Fruit fly (Drosophila melanogaster) whole organism, prepupa: ENCODE results near the gene CG5541.
A peak's percentile ranks its signal among the peaks of the same experiment; 100 is the strongest.

Source experiments
- Blimp-1 ChIP-seq: fragments of 200-800 bp; sonication (Bioruptor generic); optimal IDR thresholded peaks from 3 replicates; lab custom pipeline; 2017; ENCODE audit warnings: missing biosample characterization, missing genetic modification characterization, mild to moderate bottlenecking, moderate library complexity, missing genetic modification reagents
- CG10631 ChIP-seq: fragments of 200-800 bp; sonication (Bioruptor generic); optimal IDR thresholded peaks from 2 replicates; lab custom pipeline; 2016; ENCODE audit warnings: missing biosample characterization, missing genetic modification characterization
- CG11294 ChIP-seq: fragments of 200-800 bp; sonication (Bioruptor generic); IDR thresholded peaks from 2 replicates; pipeline ENCODE4 v1.3.6; 2022; ENCODE audit warnings: missing biosample characterization, missing genetic modification characterization
- CG11762 ChIP-seq: fragments of 200-800 bp; sonication (Bioruptor generic); optimal IDR thresholded peaks from 3 replicates; lab custom pipeline; 2016; ENCODE audit warnings: missing biosample characterization, missing genetic modification characterization; ENCODE audit not compliant: insufficient read depth
- CG11902 ChIP-seq: fragments of 200-800 bp; sonication (Bioruptor generic); optimal IDR thresholded peaks from 3 replicates; lab custom pipeline; 2016; ENCODE audit warnings: missing biosample characterization, missing genetic modification characterization
- CG15336 ChIP-seq: fragments of 200-800 bp; sonication (Bioruptor generic); IDR thresholded peaks from 2 replicates; pipeline ENCODE4 v1.3.6; 2022; ENCODE audit warnings: missing biosample characterization, missing genetic modification characterization
- CG1621 ChIP-seq: fragments of 200-800 bp; sonication (Bioruptor generic); optimal IDR thresholded peaks from 3 replicates; lab custom pipeline; 2018; ENCODE audit warnings: missing biosample characterization, mild to moderate bottlenecking, missing genetic modification characterization
- CG3032 ChIP-seq: fragments of 200-800 bp; optimal IDR thresholded peaks from 2 replicates; lab custom pipeline; 2019; ENCODE audit warnings: missing biosample characterization, mild to moderate bottlenecking, missing genetic modification characterization, moderate library complexity
- CG32006 ChIP-seq: fragments of 200-800 bp; sonication (Bioruptor generic); optimal IDR thresholded peaks from 3 replicates; lab custom pipeline; 2017; ENCODE audit warnings: missing biosample characterization, mild to moderate bottlenecking, missing genetic modification characterization
- CG34406 ChIP-seq: fragments of 200-800 bp; sonication (Bioruptor generic); optimal IDR thresholded peaks from 3 replicates; lab custom pipeline; 2016; ENCODE audit warnings: missing biosample characterization, missing genetic modification characterization
- CG3919 ChIP-seq: fragments of 200-800 bp; sonication (Bioruptor generic); optimal IDR thresholded peaks from 3 replicates; lab custom pipeline; 2016; ENCODE audit warnings: missing biosample characterization, missing genetic modification characterization
- CG4318 ChIP-seq: fragments of 200-800 bp; sonication (Bioruptor generic); optimal IDR thresholded peaks from 3 replicates; lab custom pipeline; 2017; ENCODE audit warnings: missing biosample characterization, mild to moderate bottlenecking, missing genetic modification characterization
- CG6163 ChIP-seq: fragments of 200-800 bp; sonication (Bioruptor generic); IDR thresholded peaks from 3 replicates; pipeline ENCODE4 v1.3.6; 2022; ENCODE audit warnings: missing biosample characterization, missing genetic modification characterization
- CG6276 ChIP-seq: fragments of 200-800 bp; sonication (Bioruptor generic); optimal IDR thresholded peaks from 2 replicates; lab custom pipeline; 2017; ENCODE audit warnings: missing biosample characterization, mild to moderate bottlenecking, missing genetic modification characterization
- CG6792 ChIP-seq: fragments of 200-800 bp; sonication (Bioruptor generic); optimal IDR thresholded peaks from 3 replicates; lab custom pipeline; 2016; ENCODE audit warnings: missing biosample characterization, missing genetic modification characterization
- CG6808 ChIP-seq: fragments of 200-800 bp; sonication (Bioruptor generic); optimal IDR thresholded peaks from 3 replicates; lab custom pipeline; 2017; ENCODE audit warnings: missing biosample characterization, missing genetic modification characterization, mild to moderate bottlenecking, moderate library complexity, missing genetic modification reagents
- CG6854 ChIP-seq: fragments of 200-800 bp; sonication (Bioruptor generic); optimal IDR thresholded peaks from 2 replicates; lab custom pipeline; 2017; ENCODE audit warnings: missing biosample characterization, mild to moderate bottlenecking, missing genetic modification characterization
- CG7368 ChIP-seq: fragments of 200-800 bp; sonication (Bioruptor generic); optimal IDR thresholded peaks from 3 replicates; lab custom pipeline; 2016; ENCODE audit warnings: missing biosample characterization, missing genetic modification characterization
- CG8119 ChIP-seq: fragments of 200-800 bp; sonication (Bioruptor generic); IDR thresholded peaks from 3 replicates; pipeline ENCODE4 v1.3.6; 2022; ENCODE audit warnings: missing biosample characterization, missing genetic modification characterization
- CG8319 ChIP-seq: fragments of 200-800 bp; sonication (Bioruptor generic); optimal IDR thresholded peaks from 3 replicates; lab custom pipeline; 2016; ENCODE audit warnings: missing biosample characterization, missing genetic modification characterization
- CG8632 ChIP-seq: fragments of 200-800 bp; sonication (Bioruptor generic); optimal IDR thresholded peaks from 3 replicates; lab custom pipeline; 2016; ENCODE audit warnings: missing biosample characterization, missing genetic modification characterization
- Eip75B ChIP-seq: fragments of 200-800 bp; sonication (Bioruptor generic); optimal IDR thresholded peaks from 3 replicates; lab custom pipeline; 2016; ENCODE audit warnings: missing biosample characterization, missing genetic modification characterization
- Eip78C ChIP-seq: fragments of 200-800 bp; sonication (Bioruptor generic); peaks from one replicate; lab custom pipeline; 2016; ENCODE audit warnings: missing biosample characterization, missing genetic modification characterization
- Eip93F ChIP-seq: fragments of 200-800 bp; sonication (Bioruptor generic); optimal IDR thresholded peaks from 2 replicates; lab custom pipeline; 2016; ENCODE audit warnings: missing biosample characterization, mild to moderate bottlenecking, missing genetic modification characterization
- Ets21C ChIP-seq: fragments of 200-800 bp; sonication (Bioruptor generic); optimal IDR thresholded peaks from 3 replicates; lab custom pipeline; 2016; ENCODE audit warnings: missing biosample characterization, missing genetic modification characterization
- Gug ChIP-seq: fragments of 200-800 bp; sonication (Bioruptor generic); IDR thresholded peaks from 2 replicates; pipeline ENCODE4 v1.3.6; 2022; ENCODE audit warnings: missing biosample characterization, missing genetic modification characterization
- Hr38 ChIP-seq: sonication (Bioruptor generic); optimal IDR thresholded peaks from 2 replicates; lab custom pipeline; 2016; ENCODE audit warnings: missing biosample characterization, missing genetic modification characterization
- Hr39 ChIP-seq: fragments of 200-800 bp; sonication (Bioruptor generic); optimal IDR thresholded peaks from 2 replicates; lab custom pipeline; 2016; ENCODE audit warnings: missing biosample characterization, missing genetic modification characterization
- Hr4 ChIP-seq: fragments of 200-800 bp; sonication (Bioruptor generic); optimal IDR thresholded peaks from 3 replicates; lab custom pipeline; 2016; ENCODE audit warnings: missing biosample characterization, missing genetic modification characterization
- Lpt ChIP-seq: fragments of 200-800 bp; sonication (Bioruptor generic); optimal IDR thresholded peaks from 3 replicates; lab custom pipeline; 2016; ENCODE audit warnings: missing biosample characterization, missing genetic modification characterization
- Smox ChIP-seq: fragments of 200-800 bp; sonication (Bioruptor generic); optimal IDR thresholded peaks from 3 replicates; lab custom pipeline; 2016; ENCODE audit warnings: missing biosample characterization, missing genetic modification characterization
- Sox14 ChIP-seq: fragments of 200-800 bp; sonication (Bioruptor generic); optimal IDR thresholded peaks from 3 replicates; lab custom pipeline; 2016; ENCODE audit warnings: missing biosample characterization, missing genetic modification characterization
- Sox15 ChIP-seq: fragments of 200-800 bp; sonication (Bioruptor generic); optimal IDR thresholded peaks from 3 replicates; lab custom pipeline; 2016; ENCODE audit warnings: missing biosample characterization, missing genetic modification characterization
- acj6 ChIP-seq: fragments of 200-800 bp; sonication (Bioruptor generic); optimal IDR thresholded peaks from 3 replicates; lab custom pipeline; 2016; ENCODE audit warnings: missing biosample characterization, missing genetic modification characterization
- cyc ChIP-seq: fragments of 200-800 bp; sonication (Bioruptor generic); optimal IDR thresholded peaks from 3 replicates; lab custom pipeline; 2016; ENCODE audit warnings: missing biosample characterization, missing genetic modification characterization
- dac ChIP-seq: fragments of 200-800 bp; sonication (Bioruptor generic); optimal IDR thresholded peaks from 2 replicates; lab custom pipeline; 2017; ENCODE audit warnings: missing biosample characterization, mild to moderate bottlenecking, missing genetic modification characterization
- eg ChIP-seq: fragments of 200-800 bp; sonication (Bioruptor generic); IDR thresholded peaks from 3 replicates; pipeline ENCODE4 v1.3.6; 2022; ENCODE audit warnings: missing biosample characterization, missing genetic modification characterization
- esn ChIP-seq: fragments of 200-800 bp; sonication (Bioruptor generic); optimal IDR thresholded peaks from 2 replicates; lab custom pipeline; 2016; ENCODE audit warnings: missing biosample characterization, mild to moderate bottlenecking, missing genetic modification characterization, moderate library complexity
- fd59A ChIP-seq: fragments of 200-800 bp; sonication (Bioruptor generic); optimal IDR thresholded peaks from 2 replicates; lab custom pipeline; 2017; ENCODE audit warnings: missing biosample characterization, mild to moderate bottlenecking, missing genetic modification characterization, missing genetic modification reagents
- fd85E ChIP-seq: fragments of 200-800 bp; sonication (Bioruptor generic); optimal IDR thresholded peaks from 3 replicates; lab custom pipeline; 2016; ENCODE audit warnings: missing biosample characterization, missing genetic modification characterization
- lz ChIP-seq: fragments of 200-800 bp; sonication (Bioruptor generic); optimal IDR thresholded peaks from 3 replicates; lab custom pipeline; 2016; ENCODE audit warnings: missing biosample characterization, missing genetic modification characterization
- net ChIP-seq: fragments of 200-800 bp; sonication (Bioruptor generic); optimal IDR thresholded peaks from 3 replicates; lab custom pipeline; 2016; ENCODE audit warnings: missing biosample characterization, missing genetic modification characterization
- pdm3 ChIP-seq: fragments of 200-800 bp; sonication (Bioruptor generic); optimal IDR thresholded peaks from 3 replicates; lab custom pipeline; 2016; ENCODE audit warnings: missing biosample characterization, missing genetic modification characterization
- salr ChIP-seq, 2 experiments: fragments of 200-800 bp; sonication (Bioruptor generic); optimal IDR thresholded peaks; 3 replicates each; lab custom pipeline; 2016 to 2018; ENCODE audit warnings: missing biosample characterization in 2 of 2, missing genetic modification characterization in 2 of 2, mild to moderate bottlenecking in 1 of 2
- spab ChIP-seq: fragments of 200-800 bp; sonication (Bioruptor generic); optimal IDR thresholded peaks from 2 replicates; lab custom pipeline; 2017; ENCODE audit warnings: missing biosample characterization, mild to moderate bottlenecking, missing genetic modification characterization, missing genetic modification reagents
- ss ChIP-seq, 2 experiments: fragments of 200-800 bp; sonication (Bioruptor generic); optimal IDR thresholded peaks; 2 replicates in 1 of 2; 3 replicates in 1 of 2; lab custom pipeline; 2017 to 2018; ENCODE audit warnings: mild to moderate bottlenecking in 2 of 2, missing biosample characterization in 2 of 2, missing genetic modification characterization in 2 of 2, moderate library complexity in 1 of 2
- topi ChIP-seq: fragments of 200-800 bp; sonication (Bioruptor generic); optimal IDR thresholded peaks from 3 replicates; lab custom pipeline; 2016; ENCODE audit warnings: missing biosample characterization, missing genetic modification characterization
- vri ChIP-seq: fragments of 200-800 bp; sonication (Bioruptor generic); optimal IDR thresholded peaks from 3 replicates; lab custom pipeline; 2016; ENCODE audit warnings: missing biosample characterization, mild to moderate bottlenecking, missing genetic modification characterization

CG5541 gene

dm6 chrX:15021021-15021477 is 22.9 kb upstream of the CG5541 start (continued):
- TF ChIP-seq Hr38 (GFP tag; lab: Kevin White, UChicago) (no peak), acj6 (peak; percentile 78), CG8119 (GFP tag; lab: Robert Waterston, UW) (peak; percentile 83), CG3032 (tag; lab: Kevin White, UChicago) (peak; percentile 85), CG3919 (GFP tag; lab: Kevin White, UChicago) (peak; percentile 79), CG6276 (peak; percentile 52), CG7368 (peak; percentile 74), fd59A (GFP tag; lab: Kevin White, UChicago) (peak; percentile 71), CG6854 (GFP tag; lab: Kevin White, UChicago) (peak; percentile 44), net (GFP tag; lab: Kevin White, UChicago) (peak; percentile 79), CG11902 (GFP tag; lab: Kevin White, UChicago) (peak; percentile 58), salr (GFP tag; optimal IDR thresholded peaks at IDR 0.05; lab: Kevin White, UChicago) (peak; percentile 52 to 75), Sox15 (peak; percentile 57), Hr39 (peak; percentile 12), Eip75B (GFP tag; lab: Kevin White, UChicago) (peak; percentile 60), Eip78C (GFP tag; lab: Kevin White, UChicago) (peak; percentile 91), Gug (GFP tag; lab: Robert Waterston, UW) (peak; percentile 74), Hr4 (GFP tag; lab: Kevin White, UChicago) (peak; percentile 58), CG10631 (GFP tag; lab: Kevin White, UChicago) (peak; percentile 86), CG6163 (peak; percentile 85), cyc (GFP tag; lab: Kevin White, UChicago) (peak; percentile 55)

- no peak for TF ChIP-seq fd85E
- peak; percentile 41 for TF ChIP-seq CG11762
- peak; percentile 57 for TF ChIP-seq Lpt (GFP tag; lab: Kevin White, UChicago)
- peak; percentile 46 for TF ChIP-seq Blimp-1 (GFP tag; lab: Kevin White, UChicago)
- TF ChIP-seq CG8119 (GFP tag; lab: Robert Waterston, UW) = peak; percentile 74
- no peak for TF ChIP-seq fd59A (GFP tag; lab: Kevin White, UChicago)
- no peak; the same call in 1 of the 2 replicates for TF ChIP-seq Gug (GFP tag; lab: Robert Waterston, UW)
- TF ChIP-seq spab (GFP tag; lab: Kevin White, UChicago) = peak; percentile 31
- TF ChIP-seq CG32006 = peak; percentile 69
- TF ChIP-seq vri = peak; percentile 40
- no peak for TF ChIP-seq ss (GFP tag; optimal IDR thresholded peaks at IDR 0.05; lab: Kevin White, UChicago)
- TF ChIP-seq CG6808 (GFP tag; lab: Kevin White, UChicago) = peak; percentile 40
- peak; percentile 26 for TF ChIP-seq CG4318
- TF ChIP-seq Eip78C (GFP tag; lab: Kevin White, UChicago) = peak; percentile 90
- TF ChIP-seq CG7368 = peak; percentile 65
- TF ChIP-seq CG6854 (GFP tag; lab: Kevin White, UChicago) = peak; percentile 21
- TF ChIP-seq Eip75B (GFP tag; lab: Kevin White, UChicago) = peak; percentile 63
- TF ChIP-seq lz = peak; percentile 74
- TF ChIP-seq eg (GFP tag; lab: Robert Waterston, UW) = peak; percentile 59; the same call in 2 of the 3 replicates
- TF ChIP-seq Eip93F (GFP tag; lab: Kevin White, UChicago) = peak; percentile 53
- peak; percentile 78 for TF ChIP-seq esn (GFP tag; lab: Kevin White, UChicago)
- TF ChIP-seq Hr38 (GFP tag; lab: Kevin White, UChicago) = no peak
- peak; percentile 65 for TF ChIP-seq acj6
- TF ChIP-seq CG8319 (GFP tag; lab: Kevin White, UChicago) = peak; percentile 46
- TF ChIP-seq Smox (GFP tag; lab: Kevin White, UChicago) = peak; percentile 69
- peak; percentile 61 for TF ChIP-seq CG15336 (GFP tag; lab: Robert Waterston, UW)
- TF ChIP-seq CG6792 = peak; percentile 69
- TF ChIP-seq Ets21C (GFP tag; lab: Kevin White, UChicago) = peak; percentile 55
- peak; percentile 39 for TF ChIP-seq CG1621 (tag; lab: Kevin White, UChicago)
- peak; percentile 77 for TF ChIP-seq topi (GFP tag; lab: Kevin White, UChicago)
- peak; percentile 63 for TF ChIP-seq CG34406 (GFP tag; lab: Kevin White, UChicago)
- peak; percentile 73 for TF ChIP-seq pdm3 (GFP tag; lab: Kevin White, UChicago)
- TF ChIP-seq CG8632 (GFP tag; lab: Kevin White, UChicago) = peak; percentile 56
- peak; percentile 75 for TF ChIP-seq cyc (GFP tag; lab: Kevin White, UChicago)
- peak; percentile 66 for TF ChIP-seq Sox14 (GFP tag; lab: Kevin White, UChicago)
- peak; percentile 63 for TF ChIP-seq net (GFP tag; lab: Kevin White, UChicago)
- TF ChIP-seq CG11294 (GFP tag; lab: Robert Waterston, UW) = no peak
- peak; percentile 22 for TF ChIP-seq Sox15
- TF ChIP-seq CG10631 (GFP tag; lab: Kevin White, UChicago) = peak; percentile 60
- peak; percentile 29 for TF ChIP-seq dac
These were observed 21.7 kb upstream of the CG5541 start for dm6 chrX:15022219-15022618.
